Worm (Caenorhabditis elegans): ENCODE data around the gene thn-5.

- TF ChIP-seq nhr-10 (tag; optimal IDR thresholded peaks at IDR 0.05) (no peak), blmp-1 (tag; optimal IDR thresholded peaks at IDR 0.05; ENCODE audit: insufficient read depth) (no peak), nhr-77 (tag; optimal IDR thresholded peaks at IDR 0.05) (no peak), unc-62 (GFP tag; optimal IDR thresholded peaks at IDR 0.05) (no peak), mdl-1 (tag; optimal IDR thresholded peaks at IDR 0.05) (no peak)
Observed at ce11 chrIV:5272518-5272917, 41.9 kb downstream of the thn-5 start, which contains the start of gene F36H12.3.

Data from whole organism, L2 larva.